Worm (Caenorhabditis elegans) whole organism, young adult: ENCODE results near the gene C13F10.6.

Experiments used
- B0261.1 ChIP-seq: sonication (generic microtip); optimal IDR thresholded peaks from 2 replicates; lab custom pipeline; 2016; ENCODE audit warnings: mild to moderate bottlenecking, missing genetic modification characterization, moderate library complexity, missing compliant biosample characterization
- D2030.7 ChIP-seq: fragments of 200-800 bp; sonication (Bioruptor generic); IDR thresholded peaks from 2 replicates; pipeline ENCODE4 v1.3.6; 2022; ENCODE audit warnings: missing genetic modification reagents, missing genetic modification characterization, missing compliant biosample characterization
- F10E7.11 ChIP-seq: sonication (generic microtip); optimal IDR thresholded peaks from 2 replicates; lab custom pipeline; 2017; ENCODE audit warnings: mild to moderate bottlenecking, missing genetic modification characterization, moderate library complexity, missing compliant biosample characterization
- F33H1.4 ChIP-seq: fragments of 200-800 bp; sonication (Bioruptor generic); IDR thresholded peaks from 2 replicates; pipeline ENCODE4 v1.3.6; 2022; ENCODE audit warnings: missing genetic modification reagents, missing genetic modification characterization, missing compliant biosample characterization
- F37B4.10 ChIP-seq: fragments of 200-800 bp; sonication (Bioruptor generic); IDR thresholded peaks from 2 replicates; pipeline ENCODE4 v1.3.6; 2022; ENCODE audit warnings: missing genetic modification characterization, missing compliant biosample characterization
- F39B2.1 ChIP-seq: fragments of 200-800 bp; sonication (Bioruptor generic); IDR thresholded peaks from 2 replicates; pipeline ENCODE4 v1.3.6; 2022; ENCODE audit warnings: missing genetic modification reagents, missing genetic modification characterization, missing compliant biosample characterization
- F49E8.2 ChIP-seq: sonication (generic microtip); optimal IDR thresholded peaks from 3 replicates; lab custom pipeline; 2017; ENCODE audit warnings: missing genetic modification characterization, mild to moderate bottlenecking, missing compliant biosample characterization, antibody characterized with exemption, moderate library complexity; ENCODE audit not compliant: insufficient read depth
- F52B5.7 ChIP-seq: sonication (generic microtip); optimal IDR thresholded peaks from 2 replicates; lab custom pipeline; 2016; ENCODE audit warnings: mild to moderate bottlenecking, missing genetic modification characterization, missing compliant biosample characterization
- F55B11.4 ChIP-seq: sonication (generic microtip); optimal IDR thresholded peaks from 2 replicates; lab custom pipeline; 2016; ENCODE audit warnings: missing compliant biosample characterization, missing genetic modification characterization, borderline replicate concordance; ENCODE audit not compliant: insufficient read depth
- F57A8.1 ChIP-seq: fragments of 200-800 bp; sonication (Bioruptor generic); optimal IDR thresholded peaks from 2 replicates; lab custom pipeline; 2018; ENCODE audit warnings: mild to moderate bottlenecking, missing genetic modification characterization, moderate library complexity, missing compliant biosample characterization
- F57C9.4 ChIP-seq: sonication (generic microtip); optimal IDR thresholded peaks from 2 replicates; lab custom pipeline; 2017; ENCODE audit warnings: mild to moderate bottlenecking, missing genetic modification characterization, missing compliant biosample characterization
- K11D2.4 ChIP-seq: fragments of 200-800 bp; sonication (Bioruptor generic); IDR thresholded peaks from 2 replicates; pipeline ENCODE4 v1.3.6; 2022; ENCODE audit warnings: missing genetic modification reagents, missing genetic modification characterization, missing compliant biosample characterization
- Y53G8AR.9 ChIP-seq: fragments of 200-800 bp; sonication (Bioruptor generic); conservative IDR thresholded peaks from 2 replicates; pipeline ENCODE4 v1.3.6; 2022; ENCODE audit warnings: missing genetic modification reagents, missing genetic modification characterization, missing compliant biosample characterization
- aptf-2 ChIP-seq: fragments of 200-800 bp; sonication (Bioruptor generic); conservative IDR thresholded peaks from 2 replicates; pipeline ENCODE4 v1.3.6; 2022; ENCODE audit warnings: missing genetic modification reagents, missing genetic modification characterization, missing compliant biosample characterization
- atf-7 ChIP-seq: sonication (generic microtip); optimal IDR thresholded peaks from 2 replicates; lab custom pipeline; 2017; ENCODE audit warnings: mild to moderate bottlenecking, missing genetic modification characterization, missing compliant biosample characterization
- ccch-3 ChIP-seq: fragments of 200-800 bp; sonication (Bioruptor generic); optimal IDR thresholded peaks from 2 replicates; lab custom pipeline; 2018; ENCODE audit warnings: mild to moderate bottlenecking, missing genetic modification characterization, missing compliant biosample characterization
- ceh-100 ChIP-seq: fragments of 200-800 bp; sonication (Bioruptor generic); IDR thresholded peaks from 2 replicates; pipeline ENCODE4 v1.3.6; 2022; ENCODE audit warnings: missing genetic modification reagents, missing genetic modification characterization, missing compliant biosample characterization
- ceh-40 ChIP-seq: fragments of 200-800 bp; sonication (Bioruptor generic); IDR thresholded peaks from 2 replicates; pipeline ENCODE4 v1.3.6; 2022; ENCODE audit warnings: missing genetic modification characterization, missing compliant biosample characterization
- ceh-58 ChIP-seq: fragments of 200-800 bp; sonication (Bioruptor generic); IDR thresholded peaks from 2 replicates; pipeline ENCODE4 v1.3.6; 2022; ENCODE audit warnings: missing genetic modification characterization, missing compliant biosample characterization
- chd-7 ChIP-seq: sonication (generic microtip); optimal IDR thresholded peaks from 2 replicates; lab custom pipeline; 2016; ENCODE audit warnings: mild to moderate bottlenecking, missing genetic modification characterization, moderate library complexity, missing compliant biosample characterization
- dpff-1 ChIP-seq: sonication (generic microtip); optimal IDR thresholded peaks from 2 replicates; lab custom pipeline; 2017; ENCODE audit warnings: mild to moderate bottlenecking, missing genetic modification characterization, missing compliant biosample characterization
- ekl-4 ChIP-seq: fragments of 200-800 bp; sonication (Bioruptor generic); IDR thresholded peaks from 2 replicates; pipeline ENCODE4 v1.3.6; 2022; ENCODE audit warnings: missing genetic modification reagents, missing genetic modification characterization, missing compliant biosample characterization
- ets-4 ChIP-seq: fragments of 200-800 bp; sonication (Bioruptor generic); optimal IDR thresholded peaks from 2 replicates; lab custom pipeline; 2018; ENCODE audit warnings: mild to moderate bottlenecking, missing genetic modification characterization, missing compliant biosample characterization
- gei-17 ChIP-seq: fragments of 200-800 bp; sonication (Bioruptor generic); optimal IDR thresholded peaks from 2 replicates; lab custom pipeline; 2018; ENCODE audit warnings: mild to moderate bottlenecking, missing genetic modification characterization, missing compliant biosample characterization
- him-1 ChIP-seq: sonication (generic microtip); optimal IDR thresholded peaks from 2 replicates; lab custom pipeline; 2016; ENCODE audit warnings: missing genotype, missing genetic modification reagents, missing genetic modification characterization, missing compliant biosample characterization
- hlh-26 ChIP-seq: fragments of 200-800 bp; sonication (Bioruptor generic); conservative IDR thresholded peaks from 2 replicates; pipeline ENCODE4 v1.3.6; 2022; ENCODE audit warnings: missing genetic modification reagents, missing genetic modification characterization, missing compliant biosample characterization
- hsf-1 ChIP-seq: fragments of 200-800 bp; sonication (Bioruptor generic); IDR thresholded peaks from 2 replicates; pipeline ENCODE4 v1.3.6; 2022; ENCODE audit warnings: missing genetic modification reagents, missing genetic modification characterization, missing compliant biosample characterization
- lin-26 ChIP-seq: fragments of 200-800 bp; sonication (Bioruptor generic); IDR thresholded peaks from 2 replicates; pipeline ENCODE4 v1.3.6; 2022; ENCODE audit warnings: missing genetic modification reagents, missing genetic modification characterization, missing compliant biosample characterization
- lsl-1 ChIP-seq: fragments of 200-800 bp; sonication (Bioruptor generic); optimal IDR thresholded peaks from 2 replicates; lab custom pipeline; 2018; ENCODE audit warnings: mild to moderate bottlenecking, missing genetic modification characterization, moderate library complexity, missing compliant biosample characterization
- lsy-27 ChIP-seq: sonication (generic microtip); optimal IDR thresholded peaks from 2 replicates; lab custom pipeline; 2017; ENCODE audit warnings: missing genetic modification characterization, mild to moderate bottlenecking, missing compliant biosample characterization, antibody characterized with exemption, missing genotype, borderline replicate concordance; ENCODE audit not compliant: insufficient read depth
- madf-10 ChIP-seq: sonication (generic microtip); optimal IDR thresholded peaks from 2 replicates; lab custom pipeline; 2016; ENCODE audit warnings: mild to moderate bottlenecking, missing genetic modification characterization, missing compliant biosample characterization
- madf-3 ChIP-seq: fragments of 200-800 bp; sonication (Bioruptor generic); IDR thresholded peaks from 2 replicates; pipeline ENCODE4 v1.3.6; 2022; ENCODE audit warnings: missing genetic modification reagents, missing genetic modification characterization, missing compliant biosample characterization
- madf-6 ChIP-seq: fragments of 200-800 bp; sonication (Bioruptor generic); IDR thresholded peaks from 2 replicates; pipeline ENCODE4 v1.3.6; 2022; ENCODE audit warnings: missing genetic modification reagents, missing genetic modification characterization, missing compliant biosample characterization
- madf-8 ChIP-seq: fragments of 200-800 bp; sonication (Bioruptor generic); conservative IDR thresholded peaks from 2 replicates; pipeline ENCODE4 v1.3.6; 2022; ENCODE audit warnings: missing genetic modification reagents, missing genetic modification characterization, missing compliant biosample characterization
- mcd-1 ChIP-seq: fragments of 200-800 bp; sonication (Bioruptor generic); IDR thresholded peaks from 2 replicates; pipeline ENCODE4 v1.3.6; 2022; ENCODE audit warnings: missing genetic modification reagents, missing genetic modification characterization, missing compliant biosample characterization
- mel-28 ChIP-seq: sonication (generic microtip); optimal IDR thresholded peaks from 2 replicates; lab custom pipeline; 2016; ENCODE audit warnings: borderline replicate concordance, mild to moderate bottlenecking, missing genetic modification characterization, missing compliant biosample characterization
- nfya-1 ChIP-seq: sonication (generic microtip); optimal IDR thresholded peaks from 2 replicates; lab custom pipeline; 2017; ENCODE audit warnings: antibody characterized with exemption, missing compliant biosample characterization, missing genetic modification characterization, borderline replicate concordance; ENCODE audit not compliant: insufficient read depth
- nfyb-1 ChIP-seq: fragments of 200-800 bp; sonication (Bioruptor generic); IDR thresholded peaks from 2 replicates; pipeline ENCODE4 v1.3.6; 2022; ENCODE audit warnings: missing genetic modification reagents, missing genetic modification characterization, missing compliant biosample characterization
- nhr-179 ChIP-seq: sonication (generic microtip); optimal IDR thresholded peaks from 2 replicates; lab custom pipeline; 2016; ENCODE audit warnings: mild to moderate bottlenecking, missing genetic modification characterization, missing compliant biosample characterization
- rcor-1 ChIP-seq: fragments of 200-800 bp; sonication (Bioruptor generic); IDR thresholded peaks from 2 replicates; pipeline ENCODE4 v1.3.6; 2022; ENCODE audit warnings: missing genetic modification reagents, missing genetic modification characterization, missing compliant biosample characterization
- snpc-1.1 ChIP-seq: sonication (generic microtip); optimal IDR thresholded peaks from 2 replicates; lab custom pipeline; 2017; ENCODE audit warnings: missing genetic modification characterization, mild to moderate bottlenecking, missing compliant biosample characterization, antibody characterized with exemption, moderate library complexity, missing genotype, missing genetic modification reagents; ENCODE audit not compliant: insufficient read depth
- tbp1 ChIP-seq: fragments of 200-800 bp; sonication (Bioruptor generic); optimal IDR thresholded peaks from 2 replicates; lab custom pipeline; 2018; ENCODE audit warnings: mild to moderate bottlenecking, missing genetic modification characterization, missing compliant biosample characterization
- tlf-1 ChIP-seq: fragments of 200-800 bp; sonication (Bioruptor generic); optimal IDR thresholded peaks from 2 replicates; lab custom pipeline; 2018; ENCODE audit warnings: mild to moderate bottlenecking, missing genetic modification characterization, missing compliant biosample characterization
- xnd-1 ChIP-seq: sonication (generic microtip); optimal IDR thresholded peaks from 2 replicates; lab custom pipeline; 2016; ENCODE audit warnings: missing genotype, missing genetic modification reagents, missing genetic modification characterization, missing compliant biosample characterization
- ztf-25 ChIP-seq: fragments of 200-800 bp; sonication (Bioruptor generic); IDR thresholded peaks from 2 replicates; pipeline ENCODE4 v1.3.6; 2022; ENCODE audit warnings: missing genetic modification reagents, missing genetic modification characterization, missing compliant biosample characterization
- ztf-26 ChIP-seq: sonication (generic microtip); optimal IDR thresholded peaks from 2 replicates; lab custom pipeline; 2017; ENCODE audit warnings: missing genetic modification characterization, missing compliant biosample characterization

C13F10.6 gene

DNA sequence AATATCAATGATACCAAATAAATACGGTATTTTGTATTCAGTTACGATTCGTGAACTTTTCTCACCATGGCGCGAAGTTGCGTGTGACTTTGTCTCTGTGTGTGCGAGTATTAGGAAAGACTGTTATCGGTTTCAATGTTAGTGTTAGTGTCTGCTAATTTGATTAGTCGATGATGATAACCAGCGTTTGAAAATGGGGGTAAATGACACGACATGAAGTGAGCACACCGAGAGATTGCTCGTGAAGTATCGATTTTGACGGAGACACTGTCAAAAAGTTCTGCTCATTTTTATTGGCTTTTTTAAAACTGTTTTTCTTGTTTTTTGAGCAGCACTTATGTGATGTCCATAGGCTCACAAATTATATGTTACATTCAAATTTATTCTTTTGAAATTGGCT, 22.4 kb downstream of the C13F10.6 start (continued):
- TF ChIP-seq snpc-1.1 (peak; percentile 13), him-1 (tag; lab: Kevin White, UChicago) (peak; percentile 76), nfya-1 (no peak), madf-8 (GFP tag; lab: Robert Waterston, UW) (peak; percentile 20; the same call in 1 of the 2 replicates), D2030.7 (GFP tag; lab: Robert Waterston, UW) (no peak), ztf-25 (GFP tag; lab: Robert Waterston, UW) (0 out of 2 replicates have a peak, but pooled peaks have one; percentile 59), F57A8.1 (GFP tag; lab: Kevin White, UChicago) (no peak), ets-4 (GFP tag; lab: Kevin White, UChicago) (peak; percentile 73), nhr-179 (tag; lab: Kevin White, UChicago) (no peak), F33H1.4 (0 out of 2 replicates have a peak, but pooled peaks have one; percentile 21), F57C9.4 (no peak), aptf-2 (no peak), lsl-1 (GFP tag; lab: Kevin White, UChicago) (peak; percentile 33), hlh-26 (GFP tag; lab: Robert Waterston, UW) (no peak), ceh-40 (GFP tag; lab: Robert Waterston, UW) (0 out of 2 replicates have a peak, but pooled peaks have one; percentile 45), ekl-4 (peak; percentile 72), atf-7 (tag; lab: Kevin White, UChicago) (peak; percentile 40), madf-3 (GFP tag; lab: Robert Waterston, UW) (peak; percentile 93), xnd-1 (tag; lab: Kevin White, UChicago) (peak; percentile 56), F55B11.4 (tag; lab: Kevin White, UChicago) (no peak), B0261.1 (tag; lab: Kevin White, UChicago) (no peak)

ce11 chrV:7197036-7197435, 23.8 kb downstream of the C13F10.6 start:
- TF ChIP-seq chd-7 (tag; lab: Kevin White, UChicago) (no peak), mel-28 (no peak), ztf-26 (tag; lab: Kevin White, UChicago) (no peak), ceh-58 (GFP tag; lab: Robert Waterston, UW) (0 out of 2 replicates have a peak, but pooled peaks have one; percentile 52), K11D2.4 (GFP tag; lab: Robert Waterston, UW) (no peak), mcd-1 (GFP tag; lab: Robert Waterston, UW) (no peak), rcor-1 (GFP tag; lab: Robert Waterston, UW) (0 out of 2 replicates have a peak, but pooled peaks have one; percentile 39), hsf-1 (no peak), dpff-1 (no peak), madf-6 (GFP tag; lab: Robert Waterston, UW) (peak; percentile 55), ekl-4 (peak; percentile 57; the same call in 1 of the 2 replicates), Y53G8AR.9 (GFP tag; lab: Robert Waterston, UW) (0 out of 2 replicates have a peak, but pooled peaks have one; percentile 58), ccch-3 (GFP tag; lab: Kevin White, UChicago) (no peak), F10E7.11 (tag; lab: Kevin White, UChicago) (no peak), snpc-1.1 (no peak), gei-17 (GFP tag; lab: Kevin White, UChicago) (no peak), lin-26 (peak; percentile 49; the same call in 1 of the 2 replicates), tbp1 (peak; percentile 3), nfyb-1 (GFP tag; lab: Robert Waterston, UW) (no peak), lsy-27 (no peak), F37B4.10 (no peak), F39B2.1 (GFP tag; lab: Robert Waterston, UW) (no peak), atf-7 (tag; lab: Kevin White, UChicago) (no peak), madf-3 (GFP tag; lab: Robert Waterston, UW) (peak; percentile 91), F49E8.2 (tag; lab: Kevin White, UChicago) (peak; percentile 16), xnd-1 (tag; lab: Kevin White, UChicago) (no peak), F55B11.4 (tag; lab: Kevin White, UChicago) (no peak), tlf-1 (no peak), F52B5.7 (tag; lab: Kevin White, UChicago) (no peak), him-1 (tag; lab: Kevin White, UChicago) (no peak), madf-10 (no peak), ets-4 (GFP tag; lab: Kevin White, UChicago) (no peak), ceh-100 (no peak)
